Worm (Caenorhabditis elegans): ENCODE data around the gene clec-83.

DNA sequence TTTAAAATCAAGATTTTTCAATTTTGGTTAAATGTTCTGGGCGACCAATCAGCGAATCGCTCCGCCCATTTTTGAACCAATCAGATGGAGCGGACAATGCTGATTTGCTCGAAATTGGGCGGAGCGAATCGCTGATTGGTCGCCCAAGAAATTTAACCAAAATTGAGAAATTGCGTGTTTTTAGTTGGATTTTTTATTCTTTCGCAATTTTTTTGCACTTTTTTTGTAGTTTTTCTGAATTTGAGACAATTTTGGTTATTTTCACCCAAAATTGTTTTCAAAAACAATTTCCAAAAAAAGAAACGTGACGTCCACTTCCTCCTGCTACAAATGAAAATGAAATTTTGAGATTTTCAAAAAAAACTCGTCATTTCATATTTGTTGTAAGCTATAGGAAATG is 45.4 kb upstream of the clec-83 start, which contains the start of gene dml-1:
- TF ChIP-seq W03F9.2 (tag; optimal IDR thresholded peaks at IDR 0.05) (no peak), him-1 (tag; optimal IDR thresholded peaks at IDR 0.05) (no peak), dao-5 (tag; optimal IDR thresholded peaks at IDR 0.05) (no peak)

Measured in whole organism, L4/young adult.